Worm (Caenorhabditis elegans): ENCODE results near the gene him-6.
A peak's percentile ranks its signal among the peaks of the same experiment; 100 is the strongest.
"Not testable (repeated sequence)": the region's sequence is repeated elsewhere in the genome, so short reads cannot be mapped to it uniquely, and the experiment has no call there.

The him-6 gene

ce11 chrIV:12505397-12505796 lies 14.8 kb downstream of the him-6 start, which contains the start of gene sru-17:
sru-17 (plus strand) TSS chrIV:12505697.
- TF ChIP-seq nhr-77 (tag; optimal IDR thresholded peaks at IDR 0.05); fkh-4 (tag; optimal IDR thresholded peaks at IDR 0.05; ENCODE audit: borderline replicate concordance); nhr-84 (tag; optimal IDR thresholded peaks at IDR 0.05): not testable (repeated sequence)

ce11 chrIV:12520150-12520549 lies 29.6 kb downstream of the him-6 start, which contains the start of gene tsp-4:
tsp-4 (minus strand) TSS chrIV:12520250.
- TF ChIP-seq fkh-4 (tag; optimal IDR thresholded peaks at IDR 0.05; ENCODE audit: borderline replicate concordance) = no peak
- no peak for TF ChIP-seq nhr-84 (tag; optimal IDR thresholded peaks at IDR 0.05)
- no peak for TF ChIP-seq unc-30 (tag; optimal IDR thresholded peaks at IDR 0.05)
- TF ChIP-seq grh-1 (GFP tag; IDR thresholded peaks at IDR 0.05) = no peak
- no peak for TF ChIP-seq lin-35 (GFP tag; optimal IDR thresholded peaks at IDR 0.05)
- no peak for TF ChIP-seq lin-39 (tag; optimal IDR thresholded peaks at IDR 0.05)

ce11 chrIV:12522521-12522920 lies 31.9 kb downstream of the him-6 start, which contains the start of gene sru-13:
sru-13 (minus strand) TSS chrIV:12522621.
- TF ChIP-seq lsy-2 (tag; optimal IDR thresholded peaks at IDR 0.05) (no peak), nhr-237 (tag; optimal IDR thresholded peaks at IDR 0.05) (no peak), mef-2 (tag; optimal IDR thresholded peaks at IDR 0.05) (no peak), rnt-1 (tag; optimal IDR thresholded peaks at IDR 0.05) (no peak), dpl-1 (GFP tag; optimal IDR thresholded peaks at IDR 0.05) (no peak)

ce11 chrIV:12525409-12525808 lies 34.8 kb downstream of the him-6 start, which contains the start of gene eak-4:
eak-4 (minus strand) TSS chrIV:12525509.
- TF ChIP-seq unc-130 (tag; optimal IDR thresholded peaks at IDR 0.05) (no peak), ceh-8 (GFP tag; optimal IDR thresholded peaks at IDR 0.05) (peak; percentile 49)

DNA sequence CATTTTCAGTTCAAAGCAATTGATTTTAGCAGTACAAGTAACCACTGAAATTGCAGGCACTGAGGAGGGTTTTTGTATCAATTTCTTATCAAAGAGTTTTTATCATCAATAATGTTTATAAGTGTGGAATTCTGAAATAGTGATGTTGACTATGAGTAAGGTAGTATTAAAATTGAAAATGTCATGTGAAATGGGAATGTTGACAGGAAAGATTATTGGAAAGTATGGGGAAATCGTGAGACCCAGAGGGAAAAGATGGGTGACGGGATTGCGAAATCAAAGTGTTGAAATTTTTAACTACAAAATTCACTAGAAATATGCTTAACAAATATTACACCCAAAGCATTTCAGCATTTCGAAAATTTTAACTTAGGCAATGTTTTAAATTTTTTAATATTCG lies 36.6 kb downstream of the him-6 start, which contains the start of gene F53B2.8:
Gene F53B2.8 (minus strand): TSS at position 180 of the 400 bp plus-strand sequence.
- TF ChIP-seq skn-1 (tag; optimal IDR thresholded peaks at IDR 0.05) = peak; percentile 63
- no peak for TF ChIP-seq unc-30 (tag; optimal IDR thresholded peaks at IDR 0.05)
- TF ChIP-seq mab-9 (GFP tag; IDR thresholded peaks at IDR 0.05) = no peak
- TF ChIP-seq rnt-1 (tag; optimal IDR thresholded peaks at IDR 0.05) = no peak
- TF ChIP-seq dpl-1 (GFP tag; optimal IDR thresholded peaks at IDR 0.05) = peak in 2 of 3 experiments; percentile 13 to 21
- TF ChIP-seq nhr-90 (tag; optimal IDR thresholded peaks at IDR 0.05; ENCODE audit: poor library complexity) = peak; percentile 7
- no peak for TF ChIP-seq ceh-88 (GFP tag; IDR thresholded peaks at IDR 0.05)
- TF ChIP-seq dsc-1 (tag; optimal IDR thresholded peaks at IDR 0.05) = no peak
- TF ChIP-seq unc-62 (GFP tag; optimal IDR thresholded peaks at IDR 0.05) = no peak
- no peak for TF ChIP-seq nhr-237 (tag; optimal IDR thresholded peaks at IDR 0.05)
- TF ChIP-seq nhr-71 (tag; optimal IDR thresholded peaks at IDR 0.05) = peak; percentile 50
- TF ChIP-seq hpl-2 (GFP tag; optimal IDR thresholded peaks at IDR 0.05) = peak; percentile 71
- TF ChIP-seq snu-23 (GFP tag; optimal IDR thresholded peaks at IDR 0.05) = peak; percentile 39
- peak in 1 of 2 experiments; percentile 3 for TF ChIP-seq lsy-2 (tag; optimal IDR thresholded peaks at IDR 0.05)
- peak in 2 of 3 experiments; percentile 13 to 46 for TF ChIP-seq ceh-82 (tag; optimal IDR thresholded peaks at IDR 0.05)
- TF ChIP-seq snpc-4 (tag; optimal IDR thresholded peaks at IDR 0.05) = peak; percentile 21
- no peak for TF ChIP-seq ets-5 (GFP tag; IDR thresholded peaks at IDR 0.05)
- TF ChIP-seq elt-3 (tag; optimal IDR thresholded peaks at IDR 0.05) = peak in 2 of 6 experiments; percentile 1 to 64
- TF ChIP-seq lin-15B (tag; optimal IDR thresholded peaks at IDR 0.05) = no peak
- no peak for TF ChIP-seq nhr-12 (tag; optimal IDR thresholded peaks at IDR 0.05)
- no peak for TF ChIP-seq grh-1 (GFP tag; IDR thresholded peaks at IDR 0.05)
- TF ChIP-seq alr-1 (tag; optimal IDR thresholded peaks at IDR 0.05; ENCODE audit: borderline replicate concordance) = no peak
- no peak for TF ChIP-seq xbp-1 (tag; optimal IDR thresholded peaks at IDR 0.05)
- TF ChIP-seq unc-130 (tag; optimal IDR thresholded peaks at IDR 0.05) = no peak
- no peak for TF ChIP-seq sox-4 (tag; optimal IDR thresholded peaks at IDR 0.05)
- TF ChIP-seq nhr-84 (tag; optimal IDR thresholded peaks at IDR 0.05) = no peak
- no peak for TF ChIP-seq lin-39 (tag; optimal IDR thresholded peaks at IDR 0.05)
- peak; percentile 84 for TF ChIP-seq elt-2 (tag; optimal IDR thresholded peaks at IDR 0.05)
- peak; percentile 86 for TF ChIP-seq zip-4 (GFP tag; optimal IDR thresholded peaks at IDR 0.05)
- TF ChIP-seq nhr-20 (tag; optimal IDR thresholded peaks at IDR 0.05) = peak; percentile 59
- peak; percentile 33 for TF ChIP-seq pqm-1 (tag; optimal IDR thresholded peaks at IDR 0.05)
- no peak for TF ChIP-seq zag-1 (tag; optimal IDR thresholded peaks at IDR 0.05)
- no peak for TF ChIP-seq fos-1 (tag; optimal IDR thresholded peaks at IDR 0.05)
- TF ChIP-seq pax-3 (tag; optimal IDR thresholded peaks at IDR 0.05) = no peak
- no peak for TF ChIP-seq efl-3 (GFP tag; optimal IDR thresholded peaks at IDR 0.05)
- 0 out of 2 replicates have a peak, but pooled peaks have one; percentile 3 for TF ChIP-seq isw-1 (GFP tag; IDR thresholded peaks at IDR 0.05)
- TF ChIP-seq aly-2 (tag; optimal IDR thresholded peaks at IDR 0.05) = no peak

All from whole organism, L1 larva.